Worm (Caenorhabditis elegans): ENCODE data around the gene C47A4.3.
A peak's percentile ranks its signal among the peaks of the same experiment; 100 is the strongest.

The C47A4.3 gene

ce11 chrIV:13778710-13779109, 36.6 kb upstream of the C47A4.3 start, which contains the start of gene gly-10:
TSS of gene gly-10 (plus strand) at chrIV:13779096.
- TF ChIP-seq hmg-4 (GFP tag; optimal IDR thresholded peaks at IDR 0.05), result no peak
- TF ChIP-seq ceh-13 (GFP tag; optimal IDR thresholded peaks at IDR 0.05), result no peak
- no peak for TF ChIP-seq B0310.2 (tag; optimal IDR thresholded peaks at IDR 0.05)
- no peak for TF ChIP-seq aly-1 (tag; optimal IDR thresholded peaks at IDR 0.05)
- no peak for TF ChIP-seq scrt-1 (GFP tag; IDR thresholded peaks at IDR 0.05)
- no peak for TF ChIP-seq flt-1 (GFP tag; IDR thresholded peaks at IDR 0.05)
- no peak for TF ChIP-seq tra-4 (tag; optimal IDR thresholded peaks at IDR 0.05)

- TF ChIP-seq scrt-1 (GFP tag; IDR thresholded peaks at IDR 0.05) (no peak), ets-7 (tag; optimal IDR thresholded peaks at IDR 0.05) (no peak), hmg-4 (GFP tag; optimal IDR thresholded peaks at IDR 0.05) (no peak), tbx-37 (GFP tag; conservative IDR thresholded peaks at IDR 0.05) (no peak), F13C5.2 (tag; optimal IDR thresholded peaks at IDR 0.05) (peak; percentile 22), flt-1 (GFP tag; IDR thresholded peaks at IDR 0.05) (no peak)
These were observed 35.3 kb upstream of the C47A4.3 start, which contains the start of gene rpl-18 for ce11 chrIV:13777480-13777879. TSS of gene rpl-18 (plus strand) at chrIV:13777865.

ce11 chrIV:13776745-13777144, 34.6 kb upstream of the C47A4.3 start:
- TF ChIP-seq sea-1 (GFP tag; conservative IDR thresholded peaks at IDR 0.05) (no peak), pes-1 (GFP tag; IDR thresholded peaks at IDR 0.05) (no peak), tbx-37 (GFP tag; conservative IDR thresholded peaks at IDR 0.05) (no peak)

ce11 chrIV:13776115-13776514, 34.0 kb upstream of the C47A4.3 start, which contains the start of gene Y45F10D.16:
TSS of gene Y45F10D.16 (plus strand) at chrIV:13776415.
- no peak for TF ChIP-seq hnd-1 (tag; optimal IDR thresholded peaks at IDR 0.05)
- no peak for TF ChIP-seq tra-4 (tag; optimal IDR thresholded peaks at IDR 0.05)
- no peak for TF ChIP-seq sea-1 (GFP tag; conservative IDR thresholded peaks at IDR 0.05)
- no peak for TF ChIP-seq B0310.2 (tag; optimal IDR thresholded peaks at IDR 0.05)
- TF ChIP-seq ets-7 (tag; optimal IDR thresholded peaks at IDR 0.05), result no peak
- TF ChIP-seq pes-1 (GFP tag; IDR thresholded peaks at IDR 0.05), result no peak
- no peak for TF ChIP-seq flt-1 (GFP tag; IDR thresholded peaks at IDR 0.05)
- TF ChIP-seq hmbx-1 (tag; optimal IDR thresholded peaks at IDR 0.05), result no peak
- TF ChIP-seq ceh-36 (tag; optimal IDR thresholded peaks at IDR 0.05), result no peak
- TF ChIP-seq ceh-13 (GFP tag; optimal IDR thresholded peaks at IDR 0.05), result no peak
- TF ChIP-seq aly-1 (tag; optimal IDR thresholded peaks at IDR 0.05), result no peak
- TF ChIP-seq hmg-4 (GFP tag; optimal IDR thresholded peaks at IDR 0.05), result no peak
- TF ChIP-seq ama-1 (optimal IDR thresholded peaks at IDR 0.05), result no peak
- TF ChIP-seq scrt-1 (GFP tag; IDR thresholded peaks at IDR 0.05), result no peak
- no peak for TF ChIP-seq F13C5.2 (tag; optimal IDR thresholded peaks at IDR 0.05)
- no peak for TF ChIP-seq tbx-37 (GFP tag; conservative IDR thresholded peaks at IDR 0.05)
- no peak for TF ChIP-seq tbx-11 (GFP tag; IDR thresholded peaks at IDR 0.05)

ce11 chrIV:13774578-13774977, 32.4 kb upstream of the C47A4.3 start, which contains the start of gene Y45F10D.2:
TSS of gene Y45F10D.2 (minus strand) at chrIV:13774678.
- TF ChIP-seq sea-1 (GFP tag; conservative IDR thresholded peaks at IDR 0.05) (no peak), ceh-13 (GFP tag; optimal IDR thresholded peaks at IDR 0.05) (no peak), F13C5.2 (tag; optimal IDR thresholded peaks at IDR 0.05) (no peak), hnd-1 (tag; optimal IDR thresholded peaks at IDR 0.05) (no peak), tra-4 (tag; optimal IDR thresholded peaks at IDR 0.05) (no peak), tbx-11 (GFP tag; IDR thresholded peaks at IDR 0.05) (no peak), ceh-36 (tag; optimal IDR thresholded peaks at IDR 0.05) (no peak), hmg-4 (GFP tag; optimal IDR thresholded peaks at IDR 0.05) (no peak), hmbx-1 (tag; optimal IDR thresholded peaks at IDR 0.05) (no peak), aly-1 (tag; optimal IDR thresholded peaks at IDR 0.05) (no peak), scrt-1 (GFP tag; IDR thresholded peaks at IDR 0.05) (no peak)

DNA sequence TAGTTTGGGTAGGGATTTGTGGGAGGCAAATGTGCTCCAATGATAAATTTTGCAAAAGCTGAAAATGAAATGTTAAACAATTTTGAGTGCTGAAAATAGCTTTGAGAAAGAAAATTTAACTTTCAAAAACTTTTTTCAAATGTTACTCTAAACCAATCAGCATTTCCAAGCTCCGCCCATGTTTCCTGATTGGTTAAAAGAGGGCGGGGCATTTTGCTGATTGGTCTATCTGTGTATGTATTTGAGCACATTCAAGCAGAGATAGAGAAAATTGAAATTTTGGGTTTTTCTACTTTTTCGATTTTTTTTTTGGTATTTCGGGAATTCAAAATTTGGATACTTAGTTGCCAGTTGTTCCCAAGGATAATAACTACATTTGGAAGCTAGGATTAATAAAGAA, 22.6 kb upstream of the C47A4.3 start:
- TF ChIP-seq ceh-36 (tag; optimal IDR thresholded peaks at IDR 0.05), result no peak
- no peak for TF ChIP-seq B0310.2 (tag; optimal IDR thresholded peaks at IDR 0.05)
- TF ChIP-seq ama-1 (optimal IDR thresholded peaks at IDR 0.05), result no peak
- TF ChIP-seq hmg-4 (GFP tag; optimal IDR thresholded peaks at IDR 0.05), result no peak
- no peak for TF ChIP-seq tbx-37 (GFP tag; conservative IDR thresholded peaks at IDR 0.05)
- no peak for TF ChIP-seq pes-1 (GFP tag; IDR thresholded peaks at IDR 0.05)
- no peak for TF ChIP-seq hnd-1 (tag; optimal IDR thresholded peaks at IDR 0.05)
- no peak for TF ChIP-seq tbx-11 (GFP tag; IDR thresholded peaks at IDR 0.05)
- no peak for TF ChIP-seq F13C5.2 (tag; optimal IDR thresholded peaks at IDR 0.05)
- TF ChIP-seq hmbx-1 (tag; optimal IDR thresholded peaks at IDR 0.05), result no peak
- no peak for TF ChIP-seq ceh-13 (GFP tag; optimal IDR thresholded peaks at IDR 0.05)
- TF ChIP-seq sea-1 (GFP tag; conservative IDR thresholded peaks at IDR 0.05), result no peak
- no peak for TF ChIP-seq ets-7 (tag; optimal IDR thresholded peaks at IDR 0.05)

DNA sequence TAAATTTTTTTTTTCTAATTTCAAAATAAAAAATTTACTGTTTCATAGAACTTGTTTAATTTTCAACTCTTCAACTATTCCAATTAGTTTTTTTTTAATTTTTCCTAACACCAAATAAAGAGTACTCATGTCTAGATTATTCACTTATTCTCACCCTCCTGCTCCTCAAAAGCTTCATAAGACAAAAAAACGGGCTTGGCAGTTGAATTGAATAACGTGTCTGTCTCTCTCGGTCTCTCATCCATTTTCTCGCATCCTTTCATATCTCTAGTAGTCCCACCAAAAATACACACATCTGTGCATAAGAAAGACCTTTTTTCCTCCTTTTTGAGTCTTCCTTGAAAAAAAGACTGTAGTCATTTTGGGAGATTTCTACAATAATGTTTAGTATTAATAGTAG, 21.3 kb upstream of the C47A4.3 start:
- TF ChIP-seq ama-1 (optimal IDR thresholded peaks at IDR 0.05) (no peak), ceh-13 (GFP tag; optimal IDR thresholded peaks at IDR 0.05) (no peak), F13C5.2 (tag; optimal IDR thresholded peaks at IDR 0.05) (no peak), tra-4 (tag; optimal IDR thresholded peaks at IDR 0.05) (no peak), ceh-36 (tag; optimal IDR thresholded peaks at IDR 0.05) (no peak), hnd-1 (tag; optimal IDR thresholded peaks at IDR 0.05) (no peak), pes-1 (GFP tag; IDR thresholded peaks at IDR 0.05) (no peak), aly-1 (tag; optimal IDR thresholded peaks at IDR 0.05) (no peak), ets-7 (tag; optimal IDR thresholded peaks at IDR 0.05) (no peak), sea-1 (GFP tag; conservative IDR thresholded peaks at IDR 0.05) (no peak), tbx-37 (GFP tag; conservative IDR thresholded peaks at IDR 0.05) (no peak), scrt-1 (GFP tag; IDR thresholded peaks at IDR 0.05) (no peak), hmg-4 (GFP tag; optimal IDR thresholded peaks at IDR 0.05) (no peak), B0310.2 (tag; optimal IDR thresholded peaks at IDR 0.05) (no peak), tbx-11 (GFP tag; IDR thresholded peaks at IDR 0.05) (no peak), flt-1 (GFP tag; IDR thresholded peaks at IDR 0.05) (no peak), hmbx-1 (tag; optimal IDR thresholded peaks at IDR 0.05) (no peak)

ce11 chrIV:13755619-13756018, 13.5 kb upstream of the C47A4.3 start:
- TF ChIP-seq tra-4 (tag; optimal IDR thresholded peaks at IDR 0.05) (no peak), ceh-13 (GFP tag; optimal IDR thresholded peaks at IDR 0.05) (no peak), ama-1 (optimal IDR thresholded peaks at IDR 0.05) (no peak), tbx-37 (GFP tag; conservative IDR thresholded peaks at IDR 0.05) (no peak), aly-1 (tag; optimal IDR thresholded peaks at IDR 0.05) (no peak), B0310.2 (tag; optimal IDR thresholded peaks at IDR 0.05) (no peak), hmbx-1 (tag; optimal IDR thresholded peaks at IDR 0.05) (no peak)
